Worm (Caenorhabditis elegans) whole organism, L4/young adult: ENCODE results near the gene F19B6.3.

Experiments used
- W03F9.2 ChIP-seq: fragments of 150-350 bp; optimal IDR thresholded peaks from 2 replicates; lab custom pipeline; 2014; ENCODE audit warnings: missing biosample characterization, missing genetic modification characterization
- him-1 ChIP-seq: sonication (generic microtip); optimal IDR thresholded peaks from 2 replicates; lab custom pipeline; 2016; ENCODE audit warnings: missing genotype, missing genetic modification reagents, missing genetic modification characterization, missing compliant biosample characterization

DNA sequence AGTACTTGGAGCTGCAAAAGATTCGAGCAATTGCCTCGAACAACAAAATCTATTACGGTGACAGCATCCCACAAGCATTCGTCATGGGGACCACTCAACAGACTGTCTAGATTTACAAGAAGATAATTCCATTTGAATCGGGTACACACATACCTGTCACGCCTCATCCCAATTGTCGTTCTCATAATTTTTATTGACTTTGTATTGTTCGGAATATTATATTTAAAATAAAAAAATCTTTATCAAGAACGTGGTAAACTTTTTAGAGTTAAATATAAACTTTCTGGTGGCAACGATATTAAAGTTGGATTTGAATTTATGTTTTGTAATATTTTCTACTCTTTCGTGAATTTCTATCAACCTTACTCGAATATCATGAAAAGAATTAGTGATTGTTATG lies 37.9 kb upstream of the F19B6.3 start, which contains the start of gene C42C1.9:
- TF ChIP-seq W03F9.2 (tag; lab: Kevin White, UChicago) (no peak), him-1 (no peak)
